Fruit fly (Drosophila melanogaster) whole organism, embryonic: Measurements from ENCODE around the gene Prosbeta2R2.

Source experiments
- Ada2b ChIP-seq: fragments of 200-800 bp; sonication (Bioruptor generic); IDR thresholded peaks from 2 replicates; pipeline ENCODE4 v1.3.6; 2022; ENCODE audit warnings: missing biosample characterization, missing genetic modification characterization
- Atf3 ChIP-seq: fragments of 200-800 bp; sonication (Bioruptor generic); optimal IDR thresholded peaks from 3 replicates; lab custom pipeline; 2016; ENCODE audit warnings: missing biosample characterization, missing genetic modification characterization
- B-H2 ChIP-seq: fragments of 200-800 bp; sonication (Bioruptor generic); optimal IDR thresholded peaks from 2 replicates; lab custom pipeline; 2018; ENCODE audit warnings: missing biosample characterization, mild to moderate bottlenecking, missing genetic modification characterization
- CG11398 ChIP-seq: fragments of 200-800 bp; sonication (Bioruptor generic); optimal IDR thresholded peaks from 2 replicates; lab custom pipeline; 2016; ENCODE audit warnings: missing biosample characterization, missing genetic modification characterization
- CG11456 ChIP-seq: fragments of 200-800 bp; sonication (Bioruptor generic); IDR thresholded peaks from 3 replicates; pipeline ENCODE4 v1.3.6; 2022; ENCODE audit warnings: missing biosample characterization, missing genetic modification characterization
- CG12071 ChIP-seq: fragments of 200-800 bp; sonication (Bioruptor generic); optimal IDR thresholded peaks from 3 replicates; lab custom pipeline; 2018; ENCODE audit warnings: missing biosample characterization, mild to moderate bottlenecking, missing genetic modification characterization
- CG1233 ChIP-seq: fragments of 200-800 bp; sonication (Bioruptor generic); optimal IDR thresholded peaks from 4 replicates; lab custom pipeline; 2018; ENCODE audit warnings: missing biosample characterization, mild to moderate bottlenecking, missing genetic modification characterization
- CG13624 ChIP-seq: fragments of 200-800 bp; sonication (Bioruptor generic); optimal IDR thresholded peaks from 2 replicates; lab custom pipeline; 2016; ENCODE audit warnings: missing biosample characterization, missing genetic modification characterization
- CG15269 ChIP-seq: fragments of 200-800 bp; sonication (Bioruptor generic); optimal IDR thresholded peaks from 2 replicates; lab custom pipeline; 2018; ENCODE audit warnings: missing biosample characterization, mild to moderate bottlenecking, missing genetic modification characterization, moderate library complexity
- CG15601 ChIP-seq: fragments of 200-800 bp; sonication (Bioruptor generic); optimal IDR thresholded peaks from 3 replicates; lab custom pipeline; 2019; ENCODE audit warnings: missing biosample characterization, mild to moderate bottlenecking, missing genetic modification characterization, moderate library complexity
- CG15696 ChIP-seq: fragments of 200-800 bp; sonication (Bioruptor generic); optimal IDR thresholded peaks from 2 replicates; lab custom pipeline; 2019; ENCODE audit warnings: missing biosample characterization, mild to moderate bottlenecking, missing genetic modification characterization, moderate library complexity
- CG18619 ChIP-seq: fragments of 200-800 bp; sonication (Bioruptor generic); optimal IDR thresholded peaks from 3 replicates; lab custom pipeline; 2017; ENCODE audit warnings: missing biosample characterization, mild to moderate bottlenecking, missing genetic modification characterization
- CG2678 ChIP-seq: fragments of 200-800 bp; sonication (Bioruptor generic); optimal IDR thresholded peaks from 3 replicates; lab custom pipeline; 2019; ENCODE audit warnings: missing biosample characterization, mild to moderate bottlenecking, missing genetic modification characterization, moderate library complexity
- CG2889 ChIP-seq: fragments of 200-800 bp; sonication (Bioruptor generic); IDR thresholded peaks from 3 replicates; pipeline ENCODE4 v1.3.6; 2022; ENCODE audit warnings: missing biosample characterization, missing genetic modification characterization
- CG30020 ChIP-seq: fragments of 200-800 bp; optimal IDR thresholded peaks from 2 replicates; lab custom pipeline; 2019; ENCODE audit warnings: missing biosample characterization, mild to moderate bottlenecking, missing genetic modification characterization, moderate library complexity
- CG3065 ChIP-seq: fragments of 200-800 bp; sonication (Bioruptor generic); optimal IDR thresholded peaks from 2 replicates; lab custom pipeline; 2016; ENCODE audit warnings: missing biosample characterization, missing genetic modification characterization
- CG32532 ChIP-seq: fragments of 200-800 bp; sonication (Bioruptor generic); IDR thresholded peaks from 2 replicates; pipeline ENCODE4 v1.3.6; 2022; ENCODE audit warnings: missing biosample characterization, missing genetic modification characterization
- CG32772 ChIP-seq: fragments of 200-800 bp; sonication (Bioruptor generic); IDR thresholded peaks from 2 replicates; pipeline ENCODE4 v1.3.6; 2022; ENCODE audit warnings: missing biosample characterization, missing genetic modification characterization
- CG3726 ChIP-seq: fragments of 200-800 bp; sonication (Bioruptor generic); IDR thresholded peaks from 3 replicates; pipeline ENCODE4, ENCODE4 v1.3.6; 2022; ENCODE audit warnings: missing biosample characterization, missing genetic modification characterization
- CG5245 ChIP-seq: fragments of 200-800 bp; sonication (Bioruptor generic); optimal IDR thresholded peaks from 3 replicates; lab custom pipeline; 2016; ENCODE audit warnings: missing biosample characterization, missing genetic modification characterization
- CG5953 ChIP-seq: fragments of 200-800 bp; sonication (Bioruptor generic); IDR thresholded peaks from 2 replicates; pipeline ENCODE4 v1.3.6; 2022; ENCODE audit warnings: missing biosample characterization, missing genetic modification characterization
- CG6254 ChIP-seq: fragments of 200-800 bp; sonication (Bioruptor generic); optimal IDR thresholded peaks from 3 replicates; lab custom pipeline; 2017; ENCODE audit warnings: mild to moderate bottlenecking, missing biosample characterization, missing genetic modification reagents, missing genetic modification characterization
- CG6683 ChIP-seq: fragments of 200-800 bp; sonication (Bioruptor generic); optimal IDR thresholded peaks from 2 replicates; lab custom pipeline; 2017; ENCODE audit warnings: missing biosample characterization, mild to moderate bottlenecking, missing genetic modification characterization, missing genetic modification reagents
- Doc2 ChIP-seq: fragments of 200-800 bp; sonication (Bioruptor generic); IDR thresholded peaks from 2 replicates; pipeline ENCODE4 v1.3.6; 2022; ENCODE audit warnings: missing biosample characterization, missing genetic modification characterization
- E2f1 ChIP-seq: fragments of 200-800 bp; sonication (Bioruptor generic); IDR thresholded peaks from 2 replicates; pipeline ENCODE4 v1.3.6; 2022; ENCODE audit warnings: missing biosample characterization, missing genetic modification characterization
- Fer2 ChIP-seq: fragments of 200-800 bp; sonication (Bioruptor generic); optimal IDR thresholded peaks from 2 replicates; lab custom pipeline; 2018; ENCODE audit warnings: missing biosample characterization, mild to moderate bottlenecking, missing genetic modification characterization, moderate library complexity
- HLHmδ ChIP-seq: fragments of 200-800 bp; sonication (Bioruptor generic); optimal IDR thresholded peaks from 2 replicates; lab custom pipeline; 2018; ENCODE audit warnings: missing biosample characterization, mild to moderate bottlenecking, missing genetic modification characterization, moderate library complexity
- Max ChIP-seq: fragments of 200-800 bp; sonication (Bioruptor generic); optimal IDR thresholded peaks from 2 replicates; lab custom pipeline; 2016; ENCODE audit warnings: missing biosample characterization, mild to moderate bottlenecking, missing genetic modification characterization
- Mes4 ChIP-seq: fragments of 200-800 bp; sonication (Bioruptor generic); optimal IDR thresholded peaks from 2 replicates; lab custom pipeline; 2016; ENCODE audit warnings: missing biosample characterization, missing genetic modification characterization
- Neu2 ChIP-seq: fragments of 200-800 bp; sonication (Bioruptor generic); optimal IDR thresholded peaks from 3 replicates; lab custom pipeline; 2016; ENCODE audit warnings: missing biosample characterization, missing genetic modification characterization, borderline replicate concordance
- Nf-YB ChIP-seq: fragments of 200-800 bp; sonication (Bioruptor generic); optimal IDR thresholded peaks from 3 replicates; lab custom pipeline; 2019; ENCODE audit warnings: missing biosample characterization, mild to moderate bottlenecking, missing genetic modification characterization, moderate library complexity
- Nf-YC ChIP-seq: fragments of 200-800 bp; optimal IDR thresholded peaks from 3 replicates; lab custom pipeline; 2019; ENCODE audit warnings: missing biosample characterization, mild to moderate bottlenecking, missing genetic modification characterization, moderate library complexity
- Oaz ChIP-seq: fragments of 200-800 bp; sonication (Bioruptor generic); IDR thresholded peaks from 2 replicates; pipeline ENCODE4 v1.3.6; 2022; ENCODE audit warnings: missing biosample characterization, missing genetic modification characterization
- Sry-δ ChIP-seq: fragments of 200-800 bp; sonication (Bioruptor generic); optimal IDR thresholded peaks from 2 replicates; lab custom pipeline; 2016; ENCODE audit warnings: missing biosample characterization, missing genetic modification characterization
- Trl ChIP-seq, 3 experiments: fragments of >200 bp in 2 of 3; fragments of 200-800 bp in 1 of 3; sonication (Bioruptor generic) in 1 of 3; optimal IDR thresholded peaks; 2 replicates in 1 of 3; 3 replicates in 2 of 3; lab custom pipeline; 2016 to 2017; ENCODE audit warnings: missing biosample characterization in 1 of 3, missing genetic modification characterization in 1 of 3
- bbx ChIP-seq: fragments of 200-800 bp; sonication (Bioruptor generic); IDR thresholded peaks from 2 replicates; pipeline ENCODE4 v1.3.6; 2022; ENCODE audit warnings: missing biosample characterization, missing genetic modification characterization; ENCODE audit not compliant: partially characterized antibody
- bcd ChIP-seq: fragments of 200-800 bp; sonication (Bioruptor generic); optimal IDR thresholded peaks from 2 replicates; lab custom pipeline; 2017; ENCODE audit warnings: missing biosample characterization, mild to moderate bottlenecking, missing genetic modification characterization
- btn ChIP-seq: fragments of 200-800 bp; sonication (Bioruptor generic); optimal IDR thresholded peaks from 2 replicates; lab custom pipeline; 2016; ENCODE audit warnings: missing biosample characterization, missing genetic modification characterization
- cato ChIP-seq: fragments of 200-800 bp; sonication (Bioruptor generic); optimal IDR thresholded peaks from 2 replicates; lab custom pipeline; 2016; ENCODE audit warnings: missing biosample characterization, missing genetic modification characterization, borderline replicate concordance
- crol ChIP-seq: fragments of 200-800 bp; sonication (Bioruptor generic); IDR thresholded peaks from 2 replicates; pipeline ENCODE4 v1.3.6; 2022; ENCODE audit warnings: missing biosample characterization, missing genetic modification characterization
- her ChIP-seq: fragments of 200-800 bp; sonication (Bioruptor generic); optimal IDR thresholded peaks from 2 replicates; lab custom pipeline; 2016; ENCODE audit warnings: missing biosample characterization, missing genetic modification characterization
- insv ChIP-seq, 2 experiments: fragments of 200-800 bp; sonication (Bioruptor generic); optimal IDR thresholded peaks; 3 replicates each; lab custom pipeline; 2016 to 2018; ENCODE audit warnings: missing biosample characterization in 2 of 2, missing genetic modification characterization in 2 of 2
- lbe ChIP-seq: fragments of 200-800 bp; sonication (Bioruptor generic); optimal IDR thresholded peaks from 2 replicates; lab custom pipeline; 2016; ENCODE audit warnings: missing biosample characterization, mild to moderate bottlenecking, missing genetic modification characterization
- salm ChIP-seq: fragments of 200-800 bp; sonication (Bioruptor generic); optimal IDR thresholded peaks from 2 replicates; lab custom pipeline; 2018; ENCODE audit warnings: missing biosample characterization, mild to moderate bottlenecking, missing genetic modification characterization
- stwl ChIP-seq: fragments of 200-800 bp; sonication (Bioruptor generic); optimal IDR thresholded peaks from 3 replicates; lab custom pipeline; 2018; ENCODE audit warnings: missing biosample characterization, mild to moderate bottlenecking, missing genetic modification characterization, moderate library complexity
- tgo ChIP-seq: fragments of 200-800 bp; sonication (Bioruptor generic); IDR thresholded peaks from 3 replicates; pipeline ENCODE4 v1.3.6; 2022; ENCODE audit warnings: missing biosample characterization, missing genetic modification characterization
- toy ChIP-seq: fragments of 200-800 bp; sonication (Bioruptor generic); IDR thresholded peaks from 2 replicates; pipeline ENCODE4 v1.3.6; 2022; ENCODE audit warnings: missing biosample characterization, missing genetic modification characterization
- zfh1 ChIP-seq: fragments of 200-800 bp; sonication (Bioruptor generic); IDR thresholded peaks from 3 replicates; pipeline ENCODE4 v1.3.6; 2022; ENCODE audit warnings: missing biosample characterization, missing genetic modification characterization

The Prosbeta2R2 gene

dm6 chr3R:5215334-5216307, 3.7 kb downstream of the Prosbeta2R2 start (continued):
- TF ChIP-seq stwl (tag; lab: Kevin White, UChicago) (peak; percentile 84), CG11456 (GFP tag; lab: Robert Waterston, UW) (peak; percentile 89), zfh1 (GFP tag; lab: Robert Waterston, UW) (peak; percentile 99), Doc2 (no peak), bcd (GFP tag; lab: Kevin White, UChicago) (peak; percentile 97), btn (GFP tag; lab: Kevin White, UChicago) (peak; percentile 99), CG15601 (tag; lab: Kevin White, UChicago) (peak; percentile 99), Atf3 (GFP tag; lab: Kevin White, UChicago) (peak; percentile 99), B-H2 (GFP tag; lab: Kevin White, UChicago) (no peak), Neu2 (GFP tag; lab: Kevin White, UChicago) (peak; percentile 83), toy (GFP tag; lab: Robert Waterston, UW) (peak; percentile 75; the same call in 1 of the 2 replicates), lbe (GFP tag; lab: Kevin White, UChicago) (peak; percentile 77), CG15269 (tag; lab: Kevin White, UChicago) (peak; percentile 81), Trl (optimal IDR thresholded peaks at IDR 0.05; lab: Kevin White, UChicago) (no peak), Trl (GFP tag; optimal IDR thresholded peaks at IDR 0.05; lab: Kevin White, UChicago) (peak; percentile 99), CG6254 (peak; percentile 97), Nf-YC (tag; lab: Kevin White, UChicago) (peak; percentile 1), HLHmδ (peak; percentile 99), CG5953 (GFP tag; lab: Robert Waterston, UW) (peak; percentile 98), CG32532 (peak; percentile 47), Ada2b (GFP tag; lab: Robert Waterston, UW) (peak; percentile 82), Sry-δ (GFP tag; lab: Kevin White, UChicago) (peak; percentile 81), bbx (GFP tag; lab: Robert Waterston, UW) (no peak), CG30020 (tag; lab: Kevin White, UChicago) (peak; percentile 68), cato (GFP tag; lab: Kevin White, UChicago) (peak; percentile 97), CG5245 (GFP tag; lab: Kevin White, UChicago) (peak; percentile 98), CG18619 (GFP tag; lab: Kevin White, UChicago) (peak; percentile 97), Oaz (no peak), crol (GFP tag; lab: Robert Waterston, UW) (peak; percentile 88), E2f1 (peak; percentile 92), CG12071 (GFP tag; lab: Kevin White, UChicago) (peak; percentile 98), Mes4 (GFP tag; lab: Kevin White, UChicago) (peak; percentile 100), Max (GFP tag; lab: Kevin White, UChicago) (peak; percentile 98), Fer2 (tag; lab: Kevin White, UChicago) (peak; percentile 67), CG15696 (tag; lab: Kevin White, UChicago) (peak; percentile 100), CG13624 (GFP tag; lab: Kevin White, UChicago) (peak; percentile 86), CG3726 (GFP tag; lab: Robert Waterston, UW) (peak; percentile 94), CG1233 (peak; percentile 99), CG32772 (GFP tag; lab: Robert Waterston, UW) (peak; percentile 86), CG2678 (tag; lab: Kevin White, UChicago) (peak; percentile 93), her (GFP tag; lab: Kevin White, UChicago) (peak; percentile 96), tgo (GFP tag; lab: Robert Waterston, UW) (peak; percentile 82), CG6683 (GFP tag; lab: Kevin White, UChicago) (peak; percentile 95), salm (peak; percentile 95), CG11398 (GFP tag; lab: Kevin White, UChicago) (peak; percentile 100), CG3065 (GFP tag; lab: Kevin White, UChicago) (peak; percentile 99), CG2889 (GFP tag; lab: Robert Waterston, UW) (peak; percentile 80), Nf-YB (GFP tag; lab: Kevin White, UChicago) (peak; percentile 87), insv (GFP tag; optimal IDR thresholded peaks at IDR 0.05; lab: Kevin White, UChicago) (peak; percentile 78 to 82)
